Fruit fly (Drosophila melanogaster): ENCODE measurements around the gene AOX1.

DNA sequence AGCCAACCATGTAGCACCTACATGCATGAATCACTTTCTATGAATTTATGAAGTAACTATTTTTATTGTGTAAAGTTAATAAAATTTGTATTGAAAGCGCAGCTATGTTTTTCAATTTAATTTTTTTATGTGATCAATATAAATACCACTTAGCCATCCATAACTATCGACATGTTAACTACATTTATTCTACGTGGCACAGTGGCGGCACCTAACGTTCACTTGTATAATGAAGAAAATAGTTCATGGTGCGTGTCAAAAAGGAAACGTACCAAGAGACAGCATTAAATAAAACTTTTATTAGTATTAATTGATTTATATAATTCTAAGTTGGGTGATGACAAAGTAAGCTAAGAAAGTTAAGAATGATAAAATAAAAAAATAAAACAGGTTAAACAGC is 43.9 kb downstream of the AOX1 start:
- TF ChIP-seq CG15710 (tag; optimal IDR thresholded peaks at IDR 0.05) (no peak), CG9948 (tag; optimal IDR thresholded peaks at IDR 0.05) (no peak), gl (tag; optimal IDR thresholded peaks at IDR 0.05) (no peak), Snoo (tag; optimal IDR thresholded peaks at IDR 0.05) (no peak), D1 (tag; optimal IDR thresholded peaks at IDR 0.05) (no peak), rn (GFP tag; IDR thresholded peaks at IDR 0.05) (no peak), CG8159 (tag; optimal IDR thresholded peaks at IDR 0.05) (no peak), CG14655 (GFP tag; optimal IDR thresholded peaks at IDR 0.05) (no peak), EcR (GFP tag; optimal IDR thresholded peaks at IDR 0.05) (no peak), CG32121 (GFP tag; IDR thresholded peaks at IDR 0.05) (no peak), CG12605 (GFP tag; IDR thresholded peaks at IDR 0.05) (no peak)
